Fruit fly (Drosophila melanogaster): ENCODE measurements around the gene Mettl5.

DNA sequence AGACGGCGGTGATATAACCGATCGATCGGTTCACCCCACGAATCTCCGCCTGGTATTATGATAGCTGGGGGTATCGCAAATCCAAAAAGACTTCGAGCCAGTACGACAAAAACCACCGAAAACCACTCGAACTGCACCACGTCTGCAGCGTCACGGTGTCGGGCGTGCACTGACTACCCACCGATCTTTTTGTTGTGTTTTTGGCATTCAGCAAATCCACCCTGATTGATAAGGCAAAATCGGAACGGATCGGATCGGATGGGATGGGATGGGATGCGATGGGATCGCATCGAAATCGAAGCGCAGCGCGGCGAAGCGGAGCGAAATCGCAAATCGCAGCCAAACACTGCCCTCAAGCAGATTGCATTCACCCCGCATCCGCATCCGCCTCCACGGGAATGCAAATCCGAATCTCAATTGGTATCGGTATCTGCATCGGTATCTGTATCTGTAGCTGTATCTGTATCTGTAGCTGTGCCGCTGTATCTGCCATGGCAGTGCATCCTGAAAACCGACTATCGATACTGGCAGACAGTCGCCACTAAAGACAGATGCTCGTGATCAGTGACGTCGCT is 24.9 kb downstream of the Mettl5 start:
- TF ChIP-seq CG8478 (optimal IDR thresholded peaks at IDR 0.05), result no peak
- TF ChIP-seq CTCF (optimal IDR thresholded peaks at IDR 0.05), result no peak

All from S2 (cell line).